Worm (Caenorhabditis elegans): Measurements from ENCODE around the gene nhr-40.

Gene nhr-40

ce11 chrX:2626153-2626552 lies 32.4 kb downstream of the nhr-40 start:
- no peak for TF ChIP-seq klf-2 (GFP tag; conservative IDR thresholded peaks at IDR 0.05)
- TF ChIP-seq tab-1 (GFP tag; IDR thresholded peaks at IDR 0.05) = no peak
- TF ChIP-seq flt-1 (GFP tag; IDR thresholded peaks at IDR 0.05) = no peak
- no peak for TF ChIP-seq T22C8.4 (GFP tag; IDR thresholded peaks at IDR 0.05)
- no peak for TF ChIP-seq cog-1 (tag; optimal IDR thresholded peaks at IDR 0.05)
- TF ChIP-seq ref-1 (GFP tag; conservative IDR thresholded peaks at IDR 0.05) = no peak

DNA sequence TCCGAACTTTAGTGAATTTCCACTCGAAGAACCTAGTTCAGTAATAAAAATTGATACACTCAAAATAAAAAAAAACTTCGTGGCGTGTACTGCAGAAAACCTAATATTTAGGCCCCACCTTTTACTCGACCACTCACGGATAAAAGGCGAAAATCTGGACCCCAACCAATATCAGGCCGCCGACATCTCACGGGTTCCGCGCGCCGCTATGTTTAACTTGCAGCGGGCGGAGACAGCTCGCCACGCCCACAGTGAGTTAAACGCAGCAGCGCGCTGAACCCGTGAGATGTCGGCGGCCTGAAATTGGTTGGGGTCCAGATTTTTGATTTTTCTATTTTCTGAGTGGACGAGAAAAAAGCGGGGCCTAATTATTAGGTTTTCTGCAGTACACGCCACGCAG lies 39.1 kb downstream of the nhr-40 start:
- TF ChIP-seq flt-1 (GFP tag; IDR thresholded peaks at IDR 0.05) (no peak), tab-1 (GFP tag; IDR thresholded peaks at IDR 0.05) (no peak), ztf-29 (GFP tag; IDR thresholded peaks at IDR 0.05) (no peak), cog-1 (tag; optimal IDR thresholded peaks at IDR 0.05) (no peak), ref-1 (GFP tag; conservative IDR thresholded peaks at IDR 0.05) (no peak), ztf-23 (GFP tag; IDR thresholded peaks at IDR 0.05) (no peak), klf-2 (GFP tag; conservative IDR thresholded peaks at IDR 0.05) (no peak), med-1 (GFP tag; optimal IDR thresholded peaks at IDR 0.05; ENCODE audit: insufficient read depth) (no peak), T22C8.4 (GFP tag; IDR thresholded peaks at IDR 0.05) (no peak)

DNA sequence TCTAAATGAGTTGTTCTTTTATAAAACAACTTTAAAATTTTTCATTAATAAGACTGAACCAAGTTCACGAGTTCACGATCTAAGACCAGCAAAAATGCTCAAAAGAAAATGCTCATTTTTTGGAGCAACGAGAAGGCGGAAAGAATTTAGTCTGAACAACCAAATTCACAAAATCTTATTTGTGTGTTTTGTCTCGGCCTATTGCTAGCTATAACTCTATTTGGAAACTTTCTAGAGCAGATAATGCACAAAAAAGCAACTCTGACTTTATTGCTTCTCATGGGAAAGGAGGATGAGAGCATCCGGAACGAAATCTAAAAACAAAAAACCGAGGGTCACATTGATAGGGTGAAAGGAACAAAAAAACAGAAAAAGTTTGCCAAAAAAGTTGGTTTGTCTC lies 46.8 kb downstream of the nhr-40 start:
- TF ChIP-seq med-1 (GFP tag; optimal IDR thresholded peaks at IDR 0.05; ENCODE audit: insufficient read depth) = no peak
- TF ChIP-seq klf-2 (GFP tag; conservative IDR thresholded peaks at IDR 0.05) = no peak
- no peak for TF ChIP-seq cog-1 (tag; optimal IDR thresholded peaks at IDR 0.05)
- no peak for TF ChIP-seq T22C8.4 (GFP tag; IDR thresholded peaks at IDR 0.05)
- no peak for TF ChIP-seq tab-1 (GFP tag; IDR thresholded peaks at IDR 0.05)
- no peak for TF ChIP-seq ztf-23 (GFP tag; IDR thresholded peaks at IDR 0.05)
- no peak for TF ChIP-seq flt-1 (GFP tag; IDR thresholded peaks at IDR 0.05)
- TF ChIP-seq ztf-29 (GFP tag; IDR thresholded peaks at IDR 0.05) = no peak
- no peak for TF ChIP-seq ref-1 (GFP tag; conservative IDR thresholded peaks at IDR 0.05)

- TF ChIP-seq tab-1 (GFP tag; IDR thresholded peaks at IDR 0.05) = no peak
- TF ChIP-seq ztf-29 (GFP tag; IDR thresholded peaks at IDR 0.05) = no peak
- TF ChIP-seq ref-1 (GFP tag; conservative IDR thresholded peaks at IDR 0.05) = no peak
- no peak for TF ChIP-seq flt-1 (GFP tag; IDR thresholded peaks at IDR 0.05)
- TF ChIP-seq ztf-23 (GFP tag; IDR thresholded peaks at IDR 0.05) = no peak
- no peak for TF ChIP-seq cog-1 (tag; optimal IDR thresholded peaks at IDR 0.05)
- no peak for TF ChIP-seq klf-2 (GFP tag; conservative IDR thresholded peaks at IDR 0.05)
- no peak for TF ChIP-seq med-1 (GFP tag; optimal IDR thresholded peaks at IDR 0.05; ENCODE audit: insufficient read depth)
- no peak for TF ChIP-seq T22C8.4 (GFP tag; IDR thresholded peaks at IDR 0.05)
Measured at ce11 chrX:2641094-2641493, 47.3 kb downstream of the nhr-40 start.

ce11 chrX:2654334-2654733 lies 60.5 kb downstream of the nhr-40 start:
- no peak for TF ChIP-seq tab-1 (GFP tag; IDR thresholded peaks at IDR 0.05)
- no peak for TF ChIP-seq ztf-29 (GFP tag; IDR thresholded peaks at IDR 0.05)
- no peak for TF ChIP-seq flt-1 (GFP tag; IDR thresholded peaks at IDR 0.05)
- TF ChIP-seq T22C8.4 (GFP tag; IDR thresholded peaks at IDR 0.05) = no peak
- TF ChIP-seq klf-2 (GFP tag; conservative IDR thresholded peaks at IDR 0.05) = no peak
- TF ChIP-seq ztf-23 (GFP tag; IDR thresholded peaks at IDR 0.05) = no peak
- no peak for TF ChIP-seq med-1 (GFP tag; optimal IDR thresholded peaks at IDR 0.05; ENCODE audit: insufficient read depth)
- no peak for TF ChIP-seq cog-1 (tag; optimal IDR thresholded peaks at IDR 0.05)
- no peak for TF ChIP-seq ref-1 (GFP tag; conservative IDR thresholded peaks at IDR 0.05)

Measured in whole organism, midembryonic.